Fruit fly (Drosophila melanogaster): Measurements from ENCODE around the gene VhaM9.7-a.

Gene VhaM9.7-a

dm6 chr3L:4259102-4259558 lies 3.4 kb upstream of the VhaM9.7-a start, which contains the start of the genes CG15011 and CG1309 (continued):
- TF ChIP-seq zfh2 (GFP tag; optimal IDR thresholded peaks at IDR 0.05) (peak; percentile 86), NC2α (GFP tag; optimal IDR thresholded peaks at IDR 0.05) (peak; percentile 67), pan (optimal IDR thresholded peaks at IDR 0.05) (no peak), pan (GFP tag; optimal IDR thresholded peaks at IDR 0.05 in 1 of 2, IDR thresholded peaks at IDR 0.05 in 1 of 2) (peak in 1 of 2 experiments; percentile 55), CG2678 (tag; optimal IDR thresholded peaks at IDR 0.05) (peak; percentile 87), gsb (GFP tag; IDR thresholded peaks at IDR 0.05) (no peak; the same call in 1 of the 2 replicates), shn (GFP tag; optimal IDR thresholded peaks at IDR 0.05) (peak; percentile 85), hkb (optimal IDR thresholded peaks at IDR 0.05) (no peak), hkb (GFP tag; IDR thresholded peaks at IDR 0.05) (peak; percentile 60; the same call in 1 of the 2 replicates), MBD-R2 (GFP tag; IDR thresholded peaks at IDR 0.05) (peak; percentile 97), CG12659 (GFP tag; optimal IDR thresholded peaks at IDR 0.05) (peak; percentile 84), CG7745 (tag; optimal IDR thresholded peaks at IDR 0.05) (no peak), Dip2 (GFP tag; IDR thresholded peaks at IDR 0.05) (no peak), Hmx (GFP tag; optimal IDR thresholded peaks at IDR 0.05) (peak; percentile 72), CG18619 (GFP tag; optimal IDR thresholded peaks at IDR 0.05) (peak; percentile 74), CG5180 (GFP tag; optimal IDR thresholded peaks at IDR 0.05) (no peak), Ravus (GFP tag; IDR thresholded peaks at IDR 0.05) (no peak), unc-4 (GFP tag; IDR thresholded peaks at IDR 0.05; ENCODE audit: partially characterized antibody) (peak; percentile 48), CG8478 (optimal IDR thresholded peaks at IDR 0.05) (no peak), CG16779 (GFP tag; IDR thresholded peaks at IDR 0.05) (no peak), zen (tag; optimal IDR thresholded peaks at IDR 0.05) (peak; percentile 85), bab2 (GFP tag; optimal IDR thresholded peaks at IDR 0.05) (peak; percentile 87), Sry-β (GFP tag; optimal IDR thresholded peaks at IDR 0.05) (peak; percentile 67), Xbp1 (GFP tag; optimal IDR thresholded peaks at IDR 0.05) (peak; percentile 90), CG2120 (GFP tag; optimal IDR thresholded peaks at IDR 0.05) (peak; percentile 94), sug (tag; optimal IDR thresholded peaks at IDR 0.05) (peak; percentile 92), grau (tag; optimal IDR thresholded peaks at IDR 0.05) (peak; percentile 86), ro (GFP tag; IDR thresholded peaks at IDR 0.05) (no peak), toy (GFP tag; IDR thresholded peaks at IDR 0.05) (no peak), vfl (GFP tag; optimal IDR thresholded peaks at IDR 0.05) (peak; percentile 75), Eip74EF (GFP tag; optimal IDR thresholded peaks at IDR 0.05) (peak in 1 of 2 experiments; percentile 53), Dfd (GFP tag; optimal IDR thresholded peaks at IDR 0.05) (no peak), sisA (GFP tag; IDR thresholded peaks at IDR 0.05) (peak; percentile 84), CrebB (tag; optimal IDR thresholded peaks at IDR 0.05) (peak; percentile 65), trh (GFP tag; optimal IDR thresholded peaks at IDR 0.05) (peak; percentile 72), gcm (GFP tag; optimal IDR thresholded peaks at IDR 0.05) (peak; percentile 77), CG33213 (GFP tag; optimal IDR thresholded peaks at IDR 0.05) (peak; percentile 75), CG11695 (GFP tag; IDR thresholded peaks at IDR 0.05) (peak; percentile 73), Med (GFP tag) (peak; percentile 97), CG11398 (GFP tag; optimal IDR thresholded peaks at IDR 0.05) (peak; percentile 65), mam (GFP tag; optimal IDR thresholded peaks at IDR 0.05) (peak; percentile 91), p53 (GFP tag; optimal IDR thresholded peaks at IDR 0.05) (peak; percentile 53), gcm2 (GFP tag; optimal IDR thresholded peaks at IDR 0.05) (peak; percentile 14), CG1792 (GFP tag; optimal IDR thresholded peaks at IDR 0.05) (peak; percentile 73), h (optimal IDR thresholded peaks at IDR 0.05) (no peak), fd64A (GFP tag; optimal IDR thresholded peaks at IDR 0.05) (no peak), pita (GFP tag; optimal IDR thresholded peaks at IDR 0.05) (no peak), dmrt11E (tag; optimal IDR thresholded peaks at IDR 0.05) (peak; percentile 85), twi (tag; optimal IDR thresholded peaks at IDR 0.05) (peak; percentile 83), CG4282 (GFP tag; optimal IDR thresholded peaks at IDR 0.05) (no peak), CG14667 (GFP tag; IDR thresholded peaks at IDR 0.05) (peak; percentile 64), pfk (GFP tag; optimal IDR thresholded peaks at IDR 0.05) (no peak), Optix (GFP tag; IDR thresholded peaks at IDR 0.05) (peak; percentile 69; the same call in 1 of the 3 replicates)
